Worm (Caenorhabditis elegans): ENCODE data around the gene cest-1.2.
A peak's percentile ranks its signal among the peaks of the same experiment; 100 is the strongest.

cest-1.2 gene

DNA sequence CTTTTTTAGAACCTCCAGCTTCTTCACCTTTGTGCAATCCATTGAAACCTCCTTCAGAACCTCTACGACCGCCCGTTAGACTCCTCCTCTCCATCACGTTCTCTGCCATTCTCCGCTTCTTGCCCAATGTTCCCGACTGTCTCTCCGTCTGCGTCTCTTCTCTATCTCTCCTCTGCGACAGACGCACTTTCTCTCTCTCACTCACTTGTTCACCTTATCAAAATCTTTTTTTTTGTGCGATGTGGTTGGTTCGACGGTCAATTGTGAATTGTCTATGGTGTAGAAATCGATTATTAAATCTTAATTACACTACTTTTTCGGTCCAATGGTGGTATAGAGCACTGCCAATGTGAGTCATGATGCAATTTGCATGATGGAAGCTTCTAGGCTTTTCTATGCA lies 32.8 kb upstream of the cest-1.2 start, which contains the start of gene atfs-1:
Gene atfs-1 (plus strand): TSS at position 213 of the 400 bp plus-strand sequence.
- TF ChIP-seq ceh-16 (tag; optimal IDR thresholded peaks at IDR 0.05), result no peak
- no peak for TF ChIP-seq ztf-4 (tag; optimal IDR thresholded peaks at IDR 0.05)
- TF ChIP-seq nhr-43 (tag; optimal IDR thresholded peaks at IDR 0.05; ENCODE audit: poor library complexity, severe bottlenecking), result peak; percentile 54
- no peak for TF ChIP-seq fkh-2 (tag; optimal IDR thresholded peaks at IDR 0.05)
- TF ChIP-seq nfya-1 (tag; optimal IDR thresholded peaks at IDR 0.05; ENCODE audit: insufficient read depth), result peak; percentile 80
- peak; percentile 33 for TF ChIP-seq lin-15B (tag; optimal IDR thresholded peaks at IDR 0.05)
- no peak for TF ChIP-seq skn-1 (tag; optimal IDR thresholded peaks at IDR 0.05)
- peak; percentile 32 for TF ChIP-seq jun-1 (tag; optimal IDR thresholded peaks at IDR 0.05)
- TF ChIP-seq egl-27 (tag; optimal IDR thresholded peaks at IDR 0.05), result no peak
- peak; percentile 9 for TF ChIP-seq ama-1 (optimal IDR thresholded peaks at IDR 0.05)
- TF ChIP-seq nhr-77 (tag; optimal IDR thresholded peaks at IDR 0.05), result peak; percentile 47
- no peak for TF ChIP-seq nhr-12 (tag; optimal IDR thresholded peaks at IDR 0.05)
- peak; percentile 80 for TF ChIP-seq nhr-25 (tag; optimal IDR thresholded peaks at IDR 0.05)
- peak; percentile 77 for TF ChIP-seq pha-4 (tag; optimal IDR thresholded peaks at IDR 0.05)
- TF ChIP-seq pqm-1 (tag; optimal IDR thresholded peaks at IDR 0.05), result peak; percentile 75
- no peak for TF ChIP-seq elt-3 (tag; optimal IDR thresholded peaks at IDR 0.05)
- peak; percentile 44 for TF ChIP-seq R02D3.7 (tag; optimal IDR thresholded peaks at IDR 0.05)
- no peak for TF ChIP-seq ztf-11 (tag; optimal IDR thresholded peaks at IDR 0.05)
- TF ChIP-seq hmg-11 (tag; optimal IDR thresholded peaks at IDR 0.05), result peak; percentile 81
- no peak for TF ChIP-seq zag-1 (tag; optimal IDR thresholded peaks at IDR 0.05)
- TF ChIP-seq elt-2 (tag; optimal IDR thresholded peaks at IDR 0.05), result peak; percentile 85
- peak; percentile 57 for TF ChIP-seq nhr-23 (tag; optimal IDR thresholded peaks at IDR 0.05)
- peak; percentile 35 for TF ChIP-seq snpc-4 (tag; optimal IDR thresholded peaks at IDR 0.05)
- peak; percentile 17 for TF ChIP-seq lsy-12 (tag; optimal IDR thresholded peaks at IDR 0.05)
- no peak for TF ChIP-seq tbx-2 (tag; optimal IDR thresholded peaks at IDR 0.05)
- no peak for TF ChIP-seq fkh-10 (GFP tag; optimal IDR thresholded peaks at IDR 0.05)
- no peak for TF ChIP-seq aly-2 (tag; optimal IDR thresholded peaks at IDR 0.05)
- no peak for TF ChIP-seq sea-2 (GFP tag; optimal IDR thresholded peaks at IDR 0.05)
- TF ChIP-seq mml-1 (tag; optimal IDR thresholded peaks at IDR 0.05), result no peak
- peak; percentile 53 for TF ChIP-seq lin-39 (tag; optimal IDR thresholded peaks at IDR 0.05)
- TF ChIP-seq ceh-28 (tag; optimal IDR thresholded peaks at IDR 0.05), result peak; percentile 53

DNA sequence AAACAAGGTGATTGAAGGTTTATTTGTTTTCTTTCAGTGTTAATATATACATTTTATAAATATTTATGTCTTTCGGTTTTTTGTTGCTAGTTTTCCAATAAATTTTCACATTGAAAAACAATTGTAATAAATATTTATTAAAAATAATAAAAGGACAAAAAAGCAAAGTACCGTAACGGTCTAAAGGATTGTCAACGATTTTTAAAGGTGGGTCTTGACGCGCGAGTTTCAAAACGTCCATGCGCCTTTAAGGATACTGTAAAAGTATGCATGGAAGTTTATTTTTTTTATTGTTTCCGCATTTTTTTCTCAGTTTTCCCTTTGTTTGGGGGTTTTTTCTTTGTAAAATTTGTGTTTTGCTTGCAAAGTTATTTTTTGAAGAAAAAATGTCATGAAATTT lies 32.2 kb upstream of the cest-1.2 start:
- TF ChIP-seq ztf-4 (tag; optimal IDR thresholded peaks at IDR 0.05), result no peak
- TF ChIP-seq daf-12 (tag; optimal IDR thresholded peaks at IDR 0.05), result no peak
- no peak for TF ChIP-seq fkh-10 (GFP tag; optimal IDR thresholded peaks at IDR 0.05)
- TF ChIP-seq ZK546.5 (tag; optimal IDR thresholded peaks at IDR 0.05), result no peak
- no peak for TF ChIP-seq nhr-11 (tag; optimal IDR thresholded peaks at IDR 0.05)
- TF ChIP-seq ceh-9 (tag; optimal IDR thresholded peaks at IDR 0.05), result no peak

- TF ChIP-seq nhr-25 (tag; optimal IDR thresholded peaks at IDR 0.05), result no peak
- TF ChIP-seq nhr-23 (tag; optimal IDR thresholded peaks at IDR 0.05), result no peak
- no peak for TF ChIP-seq ceh-28 (tag; optimal IDR thresholded peaks at IDR 0.05)
- no peak for TF ChIP-seq unc-39 (tag; optimal IDR thresholded peaks at IDR 0.05)
- TF ChIP-seq unc-62 (GFP tag; optimal IDR thresholded peaks at IDR 0.05), result no peak
- TF ChIP-seq nhr-28 (tag; optimal IDR thresholded peaks at IDR 0.05), result no peak
- TF ChIP-seq jun-1 (tag; optimal IDR thresholded peaks at IDR 0.05), result no peak
- no peak for TF ChIP-seq sea-2 (GFP tag; optimal IDR thresholded peaks at IDR 0.05)
- TF ChIP-seq elt-3 (tag; optimal IDR thresholded peaks at IDR 0.05), result no peak
- TF ChIP-seq ztf-4 (tag; optimal IDR thresholded peaks at IDR 0.05), result no peak
- TF ChIP-seq hmg-11 (tag; optimal IDR thresholded peaks at IDR 0.05), result no peak
- TF ChIP-seq nhr-12 (tag; optimal IDR thresholded peaks at IDR 0.05), result no peak
- TF ChIP-seq egl-5 (tag; optimal IDR thresholded peaks at IDR 0.05), result no peak
Measured at ce11 chrV:14187104-14187503, 26.4 kb upstream of the cest-1.2 start.

- TF ChIP-seq ama-1 (optimal IDR thresholded peaks at IDR 0.05) (no peak), nhr-23 (tag; optimal IDR thresholded peaks at IDR 0.05) (peak; percentile 55), fos-1 (tag; optimal IDR thresholded peaks at IDR 0.05) (no peak), fkh-10 (GFP tag; optimal IDR thresholded peaks at IDR 0.05) (peak; percentile 57), lin-15B (tag; optimal IDR thresholded peaks at IDR 0.05) (peak; percentile 90), egl-5 (tag; optimal IDR thresholded peaks at IDR 0.05) (peak; percentile 3), ceh-82 (tag; optimal IDR thresholded peaks at IDR 0.05) (no peak), nhr-76 (tag; optimal IDR thresholded peaks at IDR 0.05) (no peak), elt-2 (tag; optimal IDR thresholded peaks at IDR 0.05) (peak; percentile 21), R02D3.7 (tag; optimal IDR thresholded peaks at IDR 0.05) (peak; percentile 47), lin-39 (tag; optimal IDR thresholded peaks at IDR 0.05) (peak; percentile 66), nhr-25 (tag; optimal IDR thresholded peaks at IDR 0.05) (peak; percentile 36), ceh-28 (tag; optimal IDR thresholded peaks at IDR 0.05) (peak; percentile 2), pqm-1 (tag; optimal IDR thresholded peaks at IDR 0.05) (peak; percentile 36), hmg-11 (tag; optimal IDR thresholded peaks at IDR 0.05) (peak; percentile 62), nfya-1 (tag; optimal IDR thresholded peaks at IDR 0.05; ENCODE audit: insufficient read depth) (peak; percentile 66), pha-4 (tag; optimal IDR thresholded peaks at IDR 0.05) (peak; percentile 78), nhr-43 (tag; optimal IDR thresholded peaks at IDR 0.05; ENCODE audit: poor library complexity, severe bottlenecking) (peak; percentile 54), jun-1 (tag; optimal IDR thresholded peaks at IDR 0.05) (peak; percentile 32)
Measured at ce11 chrV:14185438-14185837, 24.8 kb upstream of the cest-1.2 start, which contains the start of the genes trm-1 and ints-2. trm-1 (minus strand) TSS chrV:14185612. ints-2 (plus strand) TSS chrV:14185686.
